Fruit fly (Drosophila melanogaster) whole organism, embryonic: ENCODE data around the gene CG43679.

Experiments used
- Atf-2 ChIP-seq: fragments of 200-800 bp; sonication (Bioruptor generic); optimal IDR thresholded peaks from 2 replicates; lab custom pipeline; 2016; ENCODE audit warnings: missing biosample characterization, missing genetic modification characterization
- B-H1 ChIP-seq: fragments of 200-800 bp; sonication (Bioruptor generic); IDR thresholded peaks from 3 replicates; pipeline ENCODE4 v1.3.6; 2022; ENCODE audit warnings: missing biosample characterization, missing genetic modification characterization
- Bdp1 ChIP-seq: fragments of 200-800 bp; sonication (Bioruptor generic); optimal IDR thresholded peaks from 3 replicates; lab custom pipeline; 2016; ENCODE audit warnings: missing biosample characterization, missing genetic modification characterization
- Bteb2 ChIP-seq: fragments of 200-800 bp; sonication (Bioruptor generic); optimal IDR thresholded peaks from 2 replicates; lab custom pipeline; 2016; ENCODE audit warnings: missing biosample characterization, missing genetic modification characterization
- CG1024 ChIP-seq: fragments of 200-800 bp; sonication (Bioruptor generic); IDR thresholded peaks from 2 replicates; pipeline ENCODE4 v1.3.6; 2022; ENCODE audit warnings: missing biosample characterization, missing genetic modification characterization
- CG11093 ChIP-seq: fragments of 200-800 bp; sonication (Bioruptor generic); IDR thresholded peaks from 3 replicates; pipeline ENCODE4 v1.3.6; 2022; ENCODE audit warnings: missing biosample characterization, missing genetic modification characterization
- CG11398 ChIP-seq: fragments of 200-800 bp; sonication (Bioruptor generic); optimal IDR thresholded peaks from 2 replicates; lab custom pipeline; 2016; ENCODE audit warnings: missing biosample characterization, missing genetic modification characterization
- CG11723 ChIP-seq: fragments of 200-800 bp; sonication (Bioruptor generic); optimal IDR thresholded peaks from 2 replicates; lab custom pipeline; 2017; ENCODE audit warnings: missing biosample characterization, mild to moderate bottlenecking, missing genetic modification characterization
- CG12219 ChIP-seq: fragments of 200-800 bp; sonication (Bioruptor generic); optimal IDR thresholded peaks from 3 replicates; lab custom pipeline; 2018; ENCODE audit warnings: missing biosample characterization, mild to moderate bottlenecking, missing genetic modification characterization
- CG13894 ChIP-seq: fragments of 200-800 bp; sonication (Bioruptor generic); optimal IDR thresholded peaks from 3 replicates; lab custom pipeline; 2018; ENCODE audit warnings: missing biosample characterization, mild to moderate bottlenecking, missing genetic modification characterization, moderate library complexity
- CG14050 ChIP-seq: fragments of 200-800 bp; sonication (Bioruptor generic); IDR thresholded peaks from 3 replicates; pipeline ENCODE4 v1.3.6; 2022; ENCODE audit warnings: missing biosample characterization, missing genetic modification characterization
- CG17186 ChIP-seq: fragments of 200-800 bp; sonication (Bioruptor generic); optimal IDR thresholded peaks from 3 replicates; lab custom pipeline; 2017; ENCODE audit warnings: missing biosample characterization, missing genetic modification reagents, missing genetic modification characterization
- CG18011 ChIP-seq: fragments of 200-800 bp; sonication (Bioruptor generic); optimal IDR thresholded peaks from 2 replicates; lab custom pipeline; 2017; ENCODE audit warnings: missing biosample characterization, missing genetic modification characterization, mild to moderate bottlenecking, moderate library complexity, missing genotype
- CG4424 ChIP-seq: fragments of 200-800 bp; sonication (Bioruptor generic); optimal IDR thresholded peaks from 3 replicates; lab custom pipeline; 2016; ENCODE audit warnings: missing biosample characterization, missing genetic modification characterization
- CG4617 ChIP-seq: fragments of 200-800 bp; sonication (Bioruptor generic); optimal IDR thresholded peaks from 3 replicates; lab custom pipeline; 2016; ENCODE audit warnings: missing biosample characterization, missing genetic modification characterization, borderline replicate concordance
- CG7928 ChIP-seq: fragments of 200-800 bp; sonication (Bioruptor generic); optimal IDR thresholded peaks from 2 replicates; lab custom pipeline; 2017; ENCODE audit warnings: missing biosample characterization, mild to moderate bottlenecking, missing genetic modification characterization
- CG8388 ChIP-seq: fragments of 200-800 bp; sonication (Bioruptor generic); optimal IDR thresholded peaks from 2 replicates; lab custom pipeline; 2019; ENCODE audit warnings: missing biosample characterization, mild to moderate bottlenecking, missing genetic modification characterization, moderate library complexity
- Dll ChIP-seq: fragments of 200-800 bp; sonication (Bioruptor generic); IDR thresholded peaks from 4 replicates; pipeline ENCODE4 v1.3.6; 2022; ENCODE audit warnings: missing biosample characterization, missing genetic modification characterization; ENCODE audit not compliant: partially characterized antibody
- Dref ChIP-seq: fragments of 200-800 bp; sonication (Bioruptor generic); IDR thresholded peaks from 2 replicates; pipeline ENCODE4 v1.3.6; 2022; ENCODE audit warnings: missing biosample characterization, missing genetic modification characterization
- Fer3 ChIP-seq: fragments of 200-800 bp; sonication (Bioruptor generic); optimal IDR thresholded peaks from 2 replicates; lab custom pipeline; 2018; ENCODE audit warnings: missing biosample characterization, mild to moderate bottlenecking, missing genetic modification characterization, moderate library complexity
- H15 ChIP-seq: fragments of 200-800 bp; sonication (Bioruptor generic); IDR thresholded peaks from 3 replicates; pipeline ENCODE4 v1.3.6; 2022; ENCODE audit warnings: missing biosample characterization, missing genetic modification characterization
- HmgZ ChIP-seq: fragments of 200-800 bp; sonication (Bioruptor generic); optimal IDR thresholded peaks from 2 replicates; lab custom pipeline; 2018; ENCODE audit warnings: missing biosample characterization, mild to moderate bottlenecking, missing genetic modification characterization
- Hr39 ChIP-seq: fragments of >200 bp; optimal IDR thresholded peaks from 2 replicates; lab custom pipeline; 2017
- Hsf ChIP-seq: fragments of 200-800 bp; sonication (Bioruptor generic); optimal IDR thresholded peaks from 3 replicates; lab custom pipeline; 2016; ENCODE audit warnings: missing biosample characterization, missing genetic modification characterization
- Lim3 ChIP-seq: fragments of 200-800 bp; sonication (Bioruptor generic); IDR thresholded peaks from 2 replicates; pipeline ENCODE4 v1.3.6; 2022; ENCODE audit warnings: missing biosample characterization, missing genetic modification characterization
- Max ChIP-seq: fragments of 200-800 bp; sonication (Bioruptor generic); optimal IDR thresholded peaks from 2 replicates; lab custom pipeline; 2016; ENCODE audit warnings: missing biosample characterization, mild to moderate bottlenecking, missing genetic modification characterization
- Meics ChIP-seq: fragments of 200-800 bp; sonication (Bioruptor generic); optimal IDR thresholded peaks from 2 replicates; lab custom pipeline; 2017; ENCODE audit warnings: missing biosample characterization, mild to moderate bottlenecking, missing genetic modification characterization
- Myb ChIP-seq: fragments of 200-800 bp; sonication (Bioruptor generic); optimal IDR thresholded peaks from 2 replicates; lab custom pipeline; 2016; ENCODE audit warnings: missing biosample characterization, missing genetic modification characterization
- Optix ChIP-seq: fragments of 200-800 bp; sonication (Bioruptor generic); IDR thresholded peaks from 3 replicates; pipeline ENCODE4 v1.3.6; 2022; ENCODE audit warnings: missing biosample characterization, missing genetic modification characterization
- Ptx1 ChIP-seq: fragments of 200-800 bp; sonication (Bioruptor generic); IDR thresholded peaks from 2 replicates; pipeline ENCODE4 v1.3.6; 2022; ENCODE audit warnings: missing biosample characterization, missing genetic modification characterization
- Usf ChIP-seq: fragments of 200-800 bp; sonication (Bioruptor generic); optimal IDR thresholded peaks from 2 replicates; lab custom pipeline; 2017; ENCODE audit warnings: missing genotype, missing biosample characterization, missing genetic modification characterization
- ap ChIP-seq: fragments of 200-800 bp; sonication (Bioruptor generic); IDR thresholded peaks from 2 replicates; pipeline ENCODE4 v1.3.6; 2022; ENCODE audit warnings: missing biosample characterization, missing genetic modification characterization
- az2 ChIP-seq: fragments of 200-800 bp; sonication (Bioruptor generic); optimal IDR thresholded peaks from 3 replicates; lab custom pipeline; 2016; ENCODE audit warnings: missing biosample characterization, missing genetic modification characterization
- bab2 ChIP-seq: fragments of 200-800 bp; sonication (Bioruptor generic); optimal IDR thresholded peaks from 2 replicates; lab custom pipeline; 2016; ENCODE audit warnings: missing biosample characterization, missing genetic modification characterization
- bowl ChIP-seq: fragments of 200-800 bp; sonication (Bioruptor generic); IDR thresholded peaks from 2 replicates; pipeline ENCODE4 v1.3.6; 2022; ENCODE audit warnings: missing biosample characterization, missing genetic modification characterization
- danr ChIP-seq: fragments of 200-800 bp; sonication (Bioruptor generic); IDR thresholded peaks from 2 replicates; pipeline ENCODE4 v1.3.6; 2022; ENCODE audit warnings: missing biosample characterization, missing genetic modification characterization
- dati ChIP-seq: fragments of 200-800 bp; sonication (Bioruptor generic); IDR thresholded peaks from 2 replicates; pipeline ENCODE4 v1.3.6; 2022; ENCODE audit warnings: missing biosample characterization, missing genetic modification characterization
- esg ChIP-seq: fragments of 200-800 bp; sonication (Bioruptor generic); conservative IDR thresholded peaks from 2 replicates; pipeline ENCODE4 v1.3.6; 2022; ENCODE audit warnings: missing biosample characterization, missing genetic modification characterization
- eyg ChIP-seq: fragments of 200-800 bp; sonication (Bioruptor generic); optimal IDR thresholded peaks from 3 replicates; lab custom pipeline; 2016; ENCODE audit warnings: missing biosample characterization, missing genetic modification characterization
- jing ChIP-seq: fragments of 200-800 bp; sonication (Bioruptor generic); optimal IDR thresholded peaks from 2 replicates; lab custom pipeline; 2018; ENCODE audit warnings: missing biosample characterization, mild to moderate bottlenecking, missing genetic modification characterization
- jumu ChIP-seq: fragments of 200-800 bp; sonication (Bioruptor generic); optimal IDR thresholded peaks from 3 replicates; lab custom pipeline; 2016; ENCODE audit warnings: missing biosample characterization, missing genetic modification characterization
- lmd ChIP-seq: fragments of 200-800 bp; sonication (Bioruptor generic); IDR thresholded peaks from 2 replicates; pipeline ENCODE4 v1.3.6; 2022; ENCODE audit warnings: missing biosample characterization, missing genetic modification characterization
- lola ChIP-seq, 3 experiments: fragments of >200 bp in 2 of 3; fragments of 200-800 bp in 1 of 3; sonication (Bioruptor generic) in 1 of 3; optimal IDR thresholded peaks; 2 replicates each; lab custom pipeline; 2017 to 2019; ENCODE audit warnings: missing biosample characterization in 3 of 3, missing genetic modification characterization in 3 of 3, mild to moderate bottlenecking in 1 of 3, moderate library complexity in 1 of 3
- nerfin-1 ChIP-seq: fragments of 200-800 bp; sonication (Bioruptor generic); optimal IDR thresholded peaks from 3 replicates; lab custom pipeline; 2019; ENCODE audit warnings: missing biosample characterization, mild to moderate bottlenecking, missing genetic modification characterization, moderate library complexity
- oc ChIP-seq: fragments of 200-800 bp; sonication (Bioruptor generic); optimal IDR thresholded peaks from 2 replicates; lab custom pipeline; 2018; ENCODE audit warnings: missing biosample characterization, mild to moderate bottlenecking, missing genetic modification characterization, moderate library complexity
- schlank ChIP-seq: fragments of 200-800 bp; sonication (Bioruptor generic); optimal IDR thresholded peaks from 2 replicates; lab custom pipeline; 2018; ENCODE audit warnings: missing biosample characterization, mild to moderate bottlenecking, missing genetic modification characterization
- sna ChIP-seq: fragments of 200-800 bp; sonication (Bioruptor generic); IDR thresholded peaks from 2 replicates; pipeline ENCODE4 v1.3.6; 2022; ENCODE audit warnings: missing biosample characterization, missing genetic modification characterization; ENCODE audit not compliant: partially characterized antibody
- ssp ChIP-seq: fragments of 200-800 bp; sonication (Bioruptor generic); IDR thresholded peaks from 2 replicates; pipeline ENCODE4 v1.3.6; 2022; ENCODE audit warnings: missing biosample characterization, missing genetic modification characterization
- usp ChIP-seq: fragments of >200 bp; optimal IDR thresholded peaks from 2 replicates; lab custom pipeline; 2017; ENCODE audit warnings: missing biosample characterization, missing genetic modification characterization
- vvl ChIP-seq: fragments of 200-800 bp; sonication (Bioruptor generic); IDR thresholded peaks from 2 replicates; pipeline ENCODE4 v1.3.6; 2022; ENCODE audit warnings: missing biosample characterization, missing genetic modification characterization
- zf30C ChIP-seq: fragments of 200-800 bp; sonication (Bioruptor generic); optimal IDR thresholded peaks from 3 replicates; lab custom pipeline; 2018; ENCODE audit warnings: missing biosample characterization, mild to moderate bottlenecking, missing genetic modification characterization

The CG43679 gene

dm6 chr3L:15013957-15014692 is 37.1 kb downstream of the CG43679 start, which contains the start of gene Reck (continued):
- no peak for TF ChIP-seq sna
- TF ChIP-seq Lim3 (GFP tag; lab: Robert Waterston, UW), result no peak
- peak; percentile 77; the same call in 2 of the 3 replicates for TF ChIP-seq B-H1 (GFP tag; lab: Robert Waterston, UW)
- peak; percentile 76 for TF ChIP-seq esg (GFP tag; lab: Robert Waterston, UW)
- peak; percentile 70 for TF ChIP-seq Hsf (GFP tag; lab: Kevin White, UChicago)
- TF ChIP-seq ap (GFP tag; lab: Robert Waterston, UW), result peak; percentile 64
- TF ChIP-seq CG11723, result peak; percentile 50
- peak; percentile 72 for TF ChIP-seq CG12219 (GFP tag; lab: Kevin White, UChicago)
- TF ChIP-seq dati (GFP tag; lab: Robert Waterston, UW), result peak; percentile 79
- peak; percentile 80 for TF ChIP-seq oc
- TF ChIP-seq bowl (GFP tag; lab: Robert Waterston, UW), result peak; percentile 49
- peak; percentile 79 for TF ChIP-seq Fer3 (tag; lab: Kevin White, UChicago)
- TF ChIP-seq usp, result no peak
- TF ChIP-seq eyg (GFP tag; lab: Kevin White, UChicago), result no peak
- TF ChIP-seq HmgZ, result no peak
- no peak for TF ChIP-seq CG11398 (GFP tag; lab: Kevin White, UChicago)
- TF ChIP-seq CG1024 (GFP tag; lab: Robert Waterston, UW), result peak; percentile 77
- TF ChIP-seq jumu (GFP tag; lab: Kevin White, UChicago), result no peak
- peak; percentile 69 for TF ChIP-seq lmd
- peak; percentile 28 for TF ChIP-seq jing
- TF ChIP-seq Dref (GFP tag; lab: Robert Waterston, UW), result no peak
- TF ChIP-seq bab2 (GFP tag; lab: Kevin White, UChicago), result peak; percentile 57
- TF ChIP-seq CG18011, result peak; percentile 56
- peak; percentile 67 for TF ChIP-seq H15 (GFP tag; lab: Robert Waterston, UW)
- TF ChIP-seq Atf-2 (GFP tag; lab: Kevin White, UChicago), result peak; percentile 11
- TF ChIP-seq CG8388 (GFP tag; lab: Kevin White, UChicago), result peak; percentile 88
- TF ChIP-seq Ptx1 (GFP tag; lab: Robert Waterston, UW), result peak; percentile 68
- TF ChIP-seq Max, result peak; percentile 71
- peak; percentile 59 for TF ChIP-seq Bteb2 (GFP tag; lab: Kevin White, UChicago)
- no peak for TF ChIP-seq Usf (GFP tag; lab: Kevin White, UChicago)
- TF ChIP-seq az2 (GFP tag; lab: Kevin White, UChicago), result peak; percentile 89
- peak; percentile 18 for TF ChIP-seq schlank (tag; lab: Kevin White, UChicago)
- peak; percentile 86 for TF ChIP-seq zf30C (GFP tag; lab: Kevin White, UChicago)
- peak; percentile 78 for TF ChIP-seq nerfin-1 (tag; lab: Kevin White, UChicago)
- no peak for TF ChIP-seq Dll
- TF ChIP-seq danr (GFP tag; lab: Robert Waterston, UW), result no peak
- no peak for TF ChIP-seq Bdp1
- no peak for TF ChIP-seq Hr39
- TF ChIP-seq CG7928, result peak; percentile 5
- peak; percentile 91 for TF ChIP-seq CG4424
- peak in 1 of 3 experiments; percentile 78 for TF ChIP-seq lola (GFP tag; optimal IDR thresholded peaks at IDR 0.05; lab: Kevin White, UChicago)
- no peak for TF ChIP-seq Myb (GFP tag; lab: Kevin White, UChicago)
- TF ChIP-seq CG4617, result peak; percentile 1
- no peak for TF ChIP-seq CG17186 (GFP tag; lab: Kevin White, UChicago)
- peak; percentile 25 for TF ChIP-seq CG13894
- TF ChIP-seq Meics (GFP tag; lab: Kevin White, UChicago), result peak; percentile 83
- TF ChIP-seq vvl, result peak; percentile 93
- TF ChIP-seq CG14050 (GFP tag; lab: Robert Waterston, UW), result peak; percentile 80
- TF ChIP-seq CG11093 (GFP tag; lab: Robert Waterston, UW), result no peak
- TF ChIP-seq Optix (GFP tag; lab: Robert Waterston, UW), result peak; percentile 68; the same call in 2 of the 3 replicates
- peak; percentile 39; the same call in 1 of the 2 replicates for TF ChIP-seq ssp (GFP tag; lab: Robert Waterston, UW)
